Fruit fly (Drosophila melanogaster): ENCODE results near the gene Smr.

Gene Smr

dm6 chrX:12734710-12735462, 7.5 kb downstream of the Smr start (continued):
- TF ChIP-seq CG30020 (tag; optimal IDR thresholded peaks at IDR 0.05), result peak; percentile 56
- peak; percentile 89 for TF ChIP-seq ind (GFP tag; optimal IDR thresholded peaks at IDR 0.05)
- no peak for TF ChIP-seq fd102C (GFP tag; optimal IDR thresholded peaks at IDR 0.05)
- no peak for TF ChIP-seq Opbp (GFP tag; IDR thresholded peaks at IDR 0.05; ENCODE audit: partially characterized antibody)
- TF ChIP-seq Xbp1 (GFP tag; optimal IDR thresholded peaks at IDR 0.05), result peak; percentile 86
- peak; percentile 91 for TF ChIP-seq phol (tag; optimal IDR thresholded peaks at IDR 0.05)
- peak; percentile 89 for TF ChIP-seq CG8478 (optimal IDR thresholded peaks at IDR 0.05)
- peak; percentile 69 for TF ChIP-seq CG9437 (GFP tag; optimal IDR thresholded peaks at IDR 0.05)
- no peak for TF ChIP-seq Atf-2 (GFP tag; optimal IDR thresholded peaks at IDR 0.05)
- peak; percentile 91 for TF ChIP-seq lab (GFP tag; optimal IDR thresholded peaks at IDR 0.05)
- peak; percentile 57 for TF ChIP-seq ap (GFP tag; IDR thresholded peaks at IDR 0.05)
- peak; percentile 86 for TF ChIP-seq bcd (GFP tag; optimal IDR thresholded peaks at IDR 0.05)
- TF ChIP-seq CG8944 (GFP tag; optimal IDR thresholded peaks at IDR 0.05), result no peak
- peak; percentile 84; the same call in 1 of the 2 replicates for TF ChIP-seq Adf1 (GFP tag; IDR thresholded peaks at IDR 0.05)
- no peak for TF ChIP-seq prd (optimal IDR thresholded peaks at IDR 0.05)
- TF ChIP-seq prd (GFP tag; IDR thresholded peaks at IDR 0.05), result peak; percentile 92
- peak; percentile 74 for TF ChIP-seq Ravus (GFP tag; IDR thresholded peaks at IDR 0.05)
- TF ChIP-seq nau (GFP tag; optimal IDR thresholded peaks at IDR 0.05), result peak; percentile 31
- peak; percentile 68 for TF ChIP-seq org-1 (GFP tag; optimal IDR thresholded peaks at IDR 0.05)
- TF ChIP-seq CG12769 (tag; optimal IDR thresholded peaks at IDR 0.05), result peak; percentile 5
- no peak for TF ChIP-seq gfzf (GFP tag; optimal IDR thresholded peaks at IDR 0.05)
- no peak for TF ChIP-seq Dp (GFP tag; optimal IDR thresholded peaks at IDR 0.05)
- TF ChIP-seq CG12155 (GFP tag; optimal IDR thresholded peaks at IDR 0.05), result peak; percentile 74
- peak; percentile 82 for TF ChIP-seq CG14441 (GFP tag; IDR thresholded peaks at IDR 0.05)
- peak; percentile 62 for TF ChIP-seq Deaf1 (tag; optimal IDR thresholded peaks at IDR 0.05)
- TF ChIP-seq Doc2 (GFP tag; IDR thresholded peaks at IDR 0.05), result no peak; the same call in 1 of the 2 replicates
- peak; percentile 48 for TF ChIP-seq CG17802 (tag; optimal IDR thresholded peaks at IDR 0.05)
- TF ChIP-seq ttk (GFP tag; IDR thresholded peaks at IDR 0.05), result peak; percentile 70
- TF ChIP-seq stc (GFP tag; IDR thresholded peaks at IDR 0.05), result peak; percentile 89
- no peak for TF ChIP-seq Dfd (GFP tag; optimal IDR thresholded peaks at IDR 0.05)
- no peak; the same call in 1 of the 2 replicates for TF ChIP-seq inv (GFP tag; IDR thresholded peaks at IDR 0.05; ENCODE audit: partially characterized antibody)
- no peak for TF ChIP-seq Ets65A (GFP tag)
- TF ChIP-seq CG42726 (GFP tag; IDR thresholded peaks at IDR 0.05; ENCODE audit: partially characterized antibody), result 0 out of 2 replicates have a peak, but pooled peaks have one; percentile 6
- peak; percentile 78 for TF ChIP-seq CG17568 (GFP tag; optimal IDR thresholded peaks at IDR 0.05)
- TF ChIP-seq E2f1 (GFP tag; IDR thresholded peaks at IDR 0.05), result peak; percentile 90
- TF ChIP-seq CG4707 (GFP tag; optimal IDR thresholded peaks at IDR 0.05), result peak; percentile 73
- TF ChIP-seq CG18764 (GFP tag; optimal IDR thresholded peaks at IDR 0.05), result peak; percentile 66
- no peak for TF ChIP-seq CG34224 (GFP tag; IDR thresholded peaks at IDR 0.05; ENCODE audit: partially characterized antibody)
- TF ChIP-seq odd (GFP tag; optimal IDR thresholded peaks at IDR 0.05), result peak; percentile 70
- peak; percentile 88 for TF ChIP-seq HHEX (GFP tag; optimal IDR thresholded peaks at IDR 0.05)
- no peak for TF ChIP-seq tx (GFP tag; optimal IDR thresholded peaks at IDR 0.05)
- TF ChIP-seq dmrt11E (tag; optimal IDR thresholded peaks at IDR 0.05), result peak; percentile 82
- peak; percentile 61 for TF ChIP-seq CG8290 (GFP tag; optimal IDR thresholded peaks at IDR 0.05)
- TF ChIP-seq CG8290 (tag; optimal IDR thresholded peaks at IDR 0.05), result peak in 1 of 2 experiments; percentile 39
- TF ChIP-seq ham (GFP tag; IDR thresholded peaks at IDR 0.05), result peak; percentile 67; the same call in 1 of the 2 replicates
- no peak for TF ChIP-seq NK7.1 (GFP tag; optimal IDR thresholded peaks at IDR 0.05)
- TF ChIP-seq CG31224 (GFP tag; IDR thresholded peaks at IDR 0.05), result peak; percentile 78
- TF ChIP-seq disco-r (GFP tag; optimal IDR thresholded peaks at IDR 0.05), result no peak
- TF ChIP-seq Dll (GFP tag; IDR thresholded peaks at IDR 0.05; ENCODE audit: partially characterized antibody), result no peak
- TF ChIP-seq CG16863 (GFP tag; optimal IDR thresholded peaks at IDR 0.05), result no peak
